Fruit fly (Drosophila melanogaster) whole organism, wandering third instar larva: ENCODE results near the gene CG13070.

ENCODE experiments used
- Dfd ChIP-seq: fragments of >200 bp; optimal IDR thresholded peaks from 2 replicates; lab custom pipeline; 2017; ENCODE audit warnings: missing biosample characterization, missing genetic modification characterization
- Rel ChIP-seq, 2 experiments: fragments of 200-800 bp; sonication (Bioruptor generic) in 1 of 2; optimal IDR thresholded peaks; 2 replicates in 1 of 2; 3 replicates in 1 of 2; lab custom pipeline; 2016 to 2019; ENCODE audit warnings: mild to moderate bottlenecking in 2 of 2, missing biosample characterization in 2 of 2, missing genetic modification characterization in 2 of 2, moderate library complexity in 1 of 2
- psq ChIP-seq: fragments of 200-800 bp; sonication (Bioruptor generic); optimal IDR thresholded peaks from 3 replicates; lab custom pipeline; 2017; ENCODE audit warnings: missing biosample characterization, mild to moderate bottlenecking, missing genetic modification characterization, moderate library complexity
- sage ChIP-seq: fragments of 200-800 bp; sonication (Bioruptor generic); optimal IDR thresholded peaks from 2 replicates; lab custom pipeline; 2016; ENCODE audit warnings: missing biosample characterization, mild to moderate bottlenecking, missing genetic modification characterization

- no peak for TF ChIP-seq Dfd (GFP tag; lab: Kevin White, UChicago)
- TF ChIP-seq psq (GFP tag; lab: Kevin White, UChicago): no peak
- TF ChIP-seq Rel (GFP tag; optimal IDR thresholded peaks at IDR 0.05; lab: Kevin White, UChicago): no peak
- no peak for TF ChIP-seq Rel (tag; optimal IDR thresholded peaks at IDR 0.05; lab: Kevin White, UChicago)
- TF ChIP-seq sage (GFP tag; lab: Kevin White, UChicago): no peak
Observed at dm6 chr3L:16241296-16241695, 21.8 kb upstream of the CG13070 start.
